Worm (Caenorhabditis elegans) whole organism, early embryonic: ENCODE results near the gene tap-1.

ENCODE experiments used
- B0310.2 ChIP-seq: sonication (generic microtip); optimal IDR thresholded peaks from 2 replicates; lab custom pipeline; 2016; ENCODE audit warnings: mild to moderate bottlenecking, missing genetic modification characterization, missing compliant biosample characterization
- aly-1 ChIP-seq: sonication (generic microtip); optimal IDR thresholded peaks from 2 replicates; lab custom pipeline; 2016; ENCODE audit warnings: missing genetic modification characterization, missing compliant biosample characterization
- ama-1 ChIP-seq: fragments of 150-350 bp; optimal IDR thresholded peaks from 2 replicates; lab custom pipeline; 2014
- tbx-11 ChIP-seq: fragments of 200-800 bp; sonication (Bioruptor generic); IDR thresholded peaks from 2 replicates; pipeline ENCODE4 v1.3.6; 2022; ENCODE audit warnings: missing genetic modification characterization, missing compliant biosample characterization

DNA sequence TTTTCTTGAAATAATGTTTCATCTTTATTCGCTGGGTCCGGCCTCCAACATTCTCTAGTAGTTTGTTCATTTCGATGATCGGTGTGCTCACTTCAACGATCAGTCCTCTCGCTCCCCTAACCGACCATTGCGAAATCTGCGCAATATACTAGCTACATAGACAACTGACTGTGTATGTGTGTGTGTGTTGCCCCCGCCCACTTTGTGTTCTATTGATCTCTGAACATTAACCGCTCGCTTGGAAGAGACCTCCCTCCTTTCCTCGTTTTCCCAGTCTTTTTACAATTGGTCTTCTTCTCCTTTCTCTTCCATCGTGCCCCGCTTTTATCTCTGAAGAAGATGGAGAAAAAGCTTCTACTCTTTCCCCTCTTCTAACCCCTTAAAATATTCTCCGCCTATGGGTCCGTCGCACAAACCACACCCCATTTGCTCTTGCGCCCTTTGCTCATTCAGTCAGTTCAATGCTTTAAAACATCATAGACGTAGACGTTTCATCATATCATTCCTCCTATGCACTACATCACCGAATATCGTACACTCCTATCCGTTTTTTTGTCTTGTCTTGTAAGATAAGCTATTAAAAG lies 32.0 kb upstream of the tap-1 start:
- TF ChIP-seq B0310.2 (tag; lab: Kevin White, UChicago) (no peak), aly-1 (tag; lab: Kevin White, UChicago) (no peak), tbx-11 (GFP tag; lab: Robert Waterston, UW) (no peak), ama-1 (lab: Kevin White, UChicago) (no peak)
